Worm (Caenorhabditis elegans) whole organism, late embryonic: Measurements from ENCODE around the gene M05D6.8.

Experiments
- ceh-6 ChIP-seq: fragments of 200-800 bp; sonication (Bioruptor generic); optimal IDR thresholded peaks from 2 replicates; lab custom pipeline; 2018; ENCODE audit warnings: mild to moderate bottlenecking, missing genetic modification characterization, missing compliant biosample characterization
- sox-2 ChIP-seq: fragments of 200-800 bp; sonication (Bioruptor generic); IDR thresholded peaks from 2 replicates; pipeline ENCODE4 v1.3.6; 2022; ENCODE audit warnings: missing genetic modification reagents, missing genetic modification characterization, missing compliant biosample characterization
- tbx-7 ChIP-seq: sonication (generic microtip); optimal IDR thresholded peaks from 2 replicates; lab custom pipeline; 2016; ENCODE audit warnings: missing genotype, missing genetic modification characterization, missing compliant biosample characterization

ce11 chrII:8451425-8451824 lies 19.6 kb downstream of the M05D6.8 start:
- TF ChIP-seq sox-2, result no peak
- no peak for TF ChIP-seq tbx-7
- no peak for TF ChIP-seq ceh-6
